Fruit fly (Drosophila melanogaster): ENCODE data around the gene Phs.
A peak's percentile ranks its signal among the peaks of the same experiment; 100 is the strongest.

The Phs gene

dm6 chr3L:15634368-15635075, 14.8 kb downstream of the Phs start:
- TF ChIP-seq CG8478 (optimal IDR thresholded peaks at IDR 0.05) (no peak), CTCF (optimal IDR thresholded peaks at IDR 0.05) (no peak)

- TF ChIP-seq CG8478 (optimal IDR thresholded peaks at IDR 0.05): no peak
- no peak for TF ChIP-seq CTCF (optimal IDR thresholded peaks at IDR 0.05)
Observed at dm6 chr3L:15636359-15636758, 16.7 kb downstream of the Phs start.

- TF ChIP-seq CG8478 (optimal IDR thresholded peaks at IDR 0.05) (no peak), CTCF (optimal IDR thresholded peaks at IDR 0.05) (peak in 1 of 2 experiments; percentile 22)
Observed at dm6 chr3L:15636978-15637377, 17.3 kb downstream of the Phs start.

dm6 chr3L:15637618-15638017, 17.9 kb downstream of the Phs start:
- TF ChIP-seq CTCF (optimal IDR thresholded peaks at IDR 0.05): no peak
- TF ChIP-seq CG8478 (optimal IDR thresholded peaks at IDR 0.05): no peak

dm6 chr3L:15638524-15638923, 18.8 kb downstream of the Phs start:
- no peak for TF ChIP-seq CTCF (optimal IDR thresholded peaks at IDR 0.05)
- no peak for TF ChIP-seq CG8478 (optimal IDR thresholded peaks at IDR 0.05)

- TF ChIP-seq CG8478 (optimal IDR thresholded peaks at IDR 0.05) (no peak), CTCF (optimal IDR thresholded peaks at IDR 0.05) (no peak)
Observed at dm6 chr3L:15639978-15640377, 20.3 kb downstream of the Phs start.

dm6 chr3L:15641590-15642019, 21.9 kb downstream of the Phs start:
- TF ChIP-seq CTCF (optimal IDR thresholded peaks at IDR 0.05) (no peak), CG8478 (optimal IDR thresholded peaks at IDR 0.05) (no peak)

- TF ChIP-seq CTCF (optimal IDR thresholded peaks at IDR 0.05) (no peak), CG8478 (optimal IDR thresholded peaks at IDR 0.05) (no peak)
Observed at dm6 chr3L:15646182-15646581, 26.5 kb downstream of the Phs start.

dm6 chr3L:15647712-15648621, 28.3 kb downstream of the Phs start, which contains the start of the genes comm3 and CG43083:
Gene comm3, minus strand, starts transcription at chr3L:15647762.
Gene CG43083, plus strand, starts transcription at chr3L:15648571.
- no peak for TF ChIP-seq CG8478 (optimal IDR thresholded peaks at IDR 0.05)
- TF ChIP-seq CTCF (optimal IDR thresholded peaks at IDR 0.05): no peak

- TF ChIP-seq CTCF (optimal IDR thresholded peaks at IDR 0.05) (no peak), CG8478 (optimal IDR thresholded peaks at IDR 0.05) (no peak)
Observed at dm6 chr3L:15649561-15649960, 29.9 kb downstream of the Phs start, which contains the start of the genes Eig71Ea and Eig71Eb. Gene Eig71Ea, minus strand, starts transcription at chr3L:15649661. Gene Eig71Eb, plus strand, starts transcription at chr3L:15649936.

dm6 chr3L:15650552-15650951, 30.9 kb downstream of the Phs start, which contains the start of gene CG43084:
Gene CG43084, plus strand, starts transcription at chr3L:15650852.
- no peak for TF ChIP-seq CG8478 (optimal IDR thresholded peaks at IDR 0.05)
- TF ChIP-seq CTCF (optimal IDR thresholded peaks at IDR 0.05): no peak

dm6 chr3L:15652154-15652553, 32.5 kb downstream of the Phs start, which contains the start of the genes Eig71Ec and Eig71Ed:
Gene Eig71Ec, minus strand, starts transcription at chr3L:15652254.
Gene Eig71Ed, plus strand, starts transcription at chr3L:15652537.
- no peak for TF ChIP-seq CTCF (optimal IDR thresholded peaks at IDR 0.05)
- TF ChIP-seq CG8478 (optimal IDR thresholded peaks at IDR 0.05): no peak

- TF ChIP-seq CTCF (optimal IDR thresholded peaks at IDR 0.05) (no peak), CG8478 (optimal IDR thresholded peaks at IDR 0.05) (no peak)
Observed at dm6 chr3L:15655910-15656309, 36.2 kb downstream of the Phs start, which contains the start of gene Eig71Ee. Gene Eig71Ee, minus strand, starts transcription at chr3L:15656010.

dm6 chr3L:15657290-15657689, 37.6 kb downstream of the Phs start, which contains the start of the genes Eig71Ef and Eig71Eg:
Gene Eig71Ef, minus strand, starts transcription at chr3L:15657390.
Gene Eig71Eg, plus strand, starts transcription at chr3L:15657628.
- TF ChIP-seq CG8478 (optimal IDR thresholded peaks at IDR 0.05) (no peak), CTCF (optimal IDR thresholded peaks at IDR 0.05) (no peak)

- TF ChIP-seq CTCF (optimal IDR thresholded peaks at IDR 0.05): no peak
Observed at dm6 chr3L:15659341-15659740, 39.6 kb downstream of the Phs start, which contains the start of the genes Eig71Eh and Eig71Ei. Gene Eig71Eh, minus strand, starts transcription at chr3L:15659441. Gene Eig71Ei, plus strand, starts transcription at chr3L:15659707.
